Fruit fly (Drosophila melanogaster) whole organism, prepupa: ENCODE data around the gene Ucp4A.

Experiments used
- Blimp-1 ChIP-seq: fragments of 200-800 bp; sonication (Bioruptor generic); optimal IDR thresholded peaks from 3 replicates; lab custom pipeline; 2017; ENCODE audit warnings: missing biosample characterization, missing genetic modification characterization, mild to moderate bottlenecking, moderate library complexity, missing genetic modification reagents
- CG10631 ChIP-seq: fragments of 200-800 bp; sonication (Bioruptor generic); optimal IDR thresholded peaks from 2 replicates; lab custom pipeline; 2016; ENCODE audit warnings: missing biosample characterization, missing genetic modification characterization
- CG11294 ChIP-seq: fragments of 200-800 bp; sonication (Bioruptor generic); IDR thresholded peaks from 2 replicates; pipeline ENCODE4 v1.3.6; 2022; ENCODE audit warnings: missing biosample characterization, missing genetic modification characterization
- CG11762 ChIP-seq: fragments of 200-800 bp; sonication (Bioruptor generic); optimal IDR thresholded peaks from 3 replicates; lab custom pipeline; 2016; ENCODE audit warnings: missing biosample characterization, missing genetic modification characterization; ENCODE audit not compliant: insufficient read depth
- CG11902 ChIP-seq: fragments of 200-800 bp; sonication (Bioruptor generic); optimal IDR thresholded peaks from 3 replicates; lab custom pipeline; 2016; ENCODE audit warnings: missing biosample characterization, missing genetic modification characterization
- CG15336 ChIP-seq: fragments of 200-800 bp; sonication (Bioruptor generic); IDR thresholded peaks from 2 replicates; pipeline ENCODE4 v1.3.6; 2022; ENCODE audit warnings: missing biosample characterization, missing genetic modification characterization
- CG1621 ChIP-seq: fragments of 200-800 bp; sonication (Bioruptor generic); optimal IDR thresholded peaks from 3 replicates; lab custom pipeline; 2018; ENCODE audit warnings: missing biosample characterization, mild to moderate bottlenecking, missing genetic modification characterization
- CG31627 ChIP-seq: fragments of 200-800 bp; sonication (Bioruptor generic); optimal IDR thresholded peaks from 3 replicates; lab custom pipeline; 2016; ENCODE audit warnings: missing biosample characterization, missing genetic modification characterization
- CG32006 ChIP-seq: fragments of 200-800 bp; sonication (Bioruptor generic); optimal IDR thresholded peaks from 3 replicates; lab custom pipeline; 2017; ENCODE audit warnings: missing biosample characterization, mild to moderate bottlenecking, missing genetic modification characterization
- CG3919 ChIP-seq: fragments of 200-800 bp; sonication (Bioruptor generic); optimal IDR thresholded peaks from 3 replicates; lab custom pipeline; 2016; ENCODE audit warnings: missing biosample characterization, missing genetic modification characterization
- CG4318 ChIP-seq: fragments of 200-800 bp; sonication (Bioruptor generic); optimal IDR thresholded peaks from 3 replicates; lab custom pipeline; 2017; ENCODE audit warnings: missing biosample characterization, mild to moderate bottlenecking, missing genetic modification characterization
- CG6163 ChIP-seq: fragments of 200-800 bp; sonication (Bioruptor generic); IDR thresholded peaks from 3 replicates; pipeline ENCODE4 v1.3.6; 2022; ENCODE audit warnings: missing biosample characterization, missing genetic modification characterization
- CG6276 ChIP-seq: fragments of 200-800 bp; sonication (Bioruptor generic); optimal IDR thresholded peaks from 2 replicates; lab custom pipeline; 2017; ENCODE audit warnings: missing biosample characterization, mild to moderate bottlenecking, missing genetic modification characterization
- CG6808 ChIP-seq: fragments of 200-800 bp; sonication (Bioruptor generic); optimal IDR thresholded peaks from 3 replicates; lab custom pipeline; 2017; ENCODE audit warnings: missing biosample characterization, missing genetic modification characterization, mild to moderate bottlenecking, moderate library complexity, missing genetic modification reagents
- CG6854 ChIP-seq: fragments of 200-800 bp; sonication (Bioruptor generic); optimal IDR thresholded peaks from 2 replicates; lab custom pipeline; 2017; ENCODE audit warnings: missing biosample characterization, mild to moderate bottlenecking, missing genetic modification characterization
- CG7368 ChIP-seq: fragments of 200-800 bp; sonication (Bioruptor generic); optimal IDR thresholded peaks from 3 replicates; lab custom pipeline; 2016; ENCODE audit warnings: missing biosample characterization, missing genetic modification characterization
- CG8119 ChIP-seq: fragments of 200-800 bp; sonication (Bioruptor generic); IDR thresholded peaks from 3 replicates; pipeline ENCODE4 v1.3.6; 2022; ENCODE audit warnings: missing biosample characterization, missing genetic modification characterization
- CG8319 ChIP-seq: fragments of 200-800 bp; sonication (Bioruptor generic); optimal IDR thresholded peaks from 3 replicates; lab custom pipeline; 2016; ENCODE audit warnings: missing biosample characterization, missing genetic modification characterization
- CG9139 ChIP-seq: fragments of 200-800 bp; sonication (Bioruptor generic); optimal IDR thresholded peaks from 3 replicates; lab custom pipeline; 2017; ENCODE audit warnings: missing biosample characterization, mild to moderate bottlenecking, missing genetic modification characterization
- Eip75B ChIP-seq: fragments of 200-800 bp; sonication (Bioruptor generic); optimal IDR thresholded peaks from 3 replicates; lab custom pipeline; 2016; ENCODE audit warnings: missing biosample characterization, missing genetic modification characterization
- Ets21C ChIP-seq: fragments of 200-800 bp; sonication (Bioruptor generic); optimal IDR thresholded peaks from 3 replicates; lab custom pipeline; 2016; ENCODE audit warnings: missing biosample characterization, missing genetic modification characterization
- Ets96B ChIP-seq: fragments of 200-800 bp; optimal IDR thresholded peaks from 2 replicates; lab custom pipeline; 2019; ENCODE audit warnings: missing biosample characterization, mild to moderate bottlenecking, missing genetic modification characterization, moderate library complexity
- Gug ChIP-seq: fragments of 200-800 bp; sonication (Bioruptor generic); IDR thresholded peaks from 2 replicates; pipeline ENCODE4 v1.3.6; 2022; ENCODE audit warnings: missing biosample characterization, missing genetic modification characterization
- Hr38 ChIP-seq: sonication (Bioruptor generic); optimal IDR thresholded peaks from 2 replicates; lab custom pipeline; 2016; ENCODE audit warnings: missing biosample characterization, missing genetic modification characterization
- Hr39 ChIP-seq: fragments of 200-800 bp; sonication (Bioruptor generic); optimal IDR thresholded peaks from 2 replicates; lab custom pipeline; 2016; ENCODE audit warnings: missing biosample characterization, missing genetic modification characterization
- Hr4 ChIP-seq: fragments of 200-800 bp; sonication (Bioruptor generic); optimal IDR thresholded peaks from 3 replicates; lab custom pipeline; 2016; ENCODE audit warnings: missing biosample characterization, missing genetic modification characterization
- Lpt ChIP-seq: fragments of 200-800 bp; sonication (Bioruptor generic); optimal IDR thresholded peaks from 3 replicates; lab custom pipeline; 2016; ENCODE audit warnings: missing biosample characterization, missing genetic modification characterization
- Met ChIP-seq: fragments of 200-800 bp; sonication (Bioruptor generic); optimal IDR thresholded peaks from 3 replicates; lab custom pipeline; 2016; ENCODE audit warnings: missing biosample characterization, missing genetic modification characterization
- OdsH ChIP-seq: fragments of 200-800 bp; sonication (Bioruptor generic); optimal IDR thresholded peaks from 3 replicates; lab custom pipeline; 2016; ENCODE audit warnings: missing biosample characterization, missing genetic modification characterization
- Sox15 ChIP-seq: fragments of 200-800 bp; sonication (Bioruptor generic); optimal IDR thresholded peaks from 3 replicates; lab custom pipeline; 2016; ENCODE audit warnings: missing biosample characterization, missing genetic modification characterization
- achi ChIP-seq: fragments of 200-800 bp; sonication (Bioruptor generic); optimal IDR thresholded peaks from 3 replicates; lab custom pipeline; 2016; ENCODE audit warnings: missing biosample characterization, missing genetic modification characterization
- acj6 ChIP-seq: fragments of 200-800 bp; sonication (Bioruptor generic); optimal IDR thresholded peaks from 3 replicates; lab custom pipeline; 2016; ENCODE audit warnings: missing biosample characterization, missing genetic modification characterization
- cyc ChIP-seq: fragments of 200-800 bp; sonication (Bioruptor generic); optimal IDR thresholded peaks from 3 replicates; lab custom pipeline; 2016; ENCODE audit warnings: missing biosample characterization, missing genetic modification characterization
- dsx ChIP-seq: fragments of 200-800 bp; optimal IDR thresholded peaks from 3 replicates; lab custom pipeline; 2019; ENCODE audit warnings: missing biosample characterization, mild to moderate bottlenecking, missing genetic modification characterization, moderate library complexity; ENCODE audit not compliant: poor library complexity, severe bottlenecking
- eg ChIP-seq: fragments of 200-800 bp; sonication (Bioruptor generic); IDR thresholded peaks from 3 replicates; pipeline ENCODE4 v1.3.6; 2022; ENCODE audit warnings: missing biosample characterization, missing genetic modification characterization
- esn ChIP-seq: fragments of 200-800 bp; sonication (Bioruptor generic); optimal IDR thresholded peaks from 2 replicates; lab custom pipeline; 2016; ENCODE audit warnings: missing biosample characterization, mild to moderate bottlenecking, missing genetic modification characterization, moderate library complexity
- fd59A ChIP-seq: fragments of 200-800 bp; sonication (Bioruptor generic); optimal IDR thresholded peaks from 2 replicates; lab custom pipeline; 2017; ENCODE audit warnings: missing biosample characterization, mild to moderate bottlenecking, missing genetic modification characterization, missing genetic modification reagents
- fd85E ChIP-seq: fragments of 200-800 bp; sonication (Bioruptor generic); optimal IDR thresholded peaks from 3 replicates; lab custom pipeline; 2016; ENCODE audit warnings: missing biosample characterization, missing genetic modification characterization
- lz ChIP-seq: fragments of 200-800 bp; sonication (Bioruptor generic); optimal IDR thresholded peaks from 3 replicates; lab custom pipeline; 2016; ENCODE audit warnings: missing biosample characterization, missing genetic modification characterization
- net ChIP-seq: fragments of 200-800 bp; sonication (Bioruptor generic); optimal IDR thresholded peaks from 3 replicates; lab custom pipeline; 2016; ENCODE audit warnings: missing biosample characterization, missing genetic modification characterization
- pdm3 ChIP-seq: fragments of 200-800 bp; sonication (Bioruptor generic); optimal IDR thresholded peaks from 3 replicates; lab custom pipeline; 2016; ENCODE audit warnings: missing biosample characterization, missing genetic modification characterization
- salr ChIP-seq, 2 experiments: fragments of 200-800 bp; sonication (Bioruptor generic); optimal IDR thresholded peaks; 3 replicates each; lab custom pipeline; 2016 to 2018; ENCODE audit warnings: missing biosample characterization in 2 of 2, missing genetic modification characterization in 2 of 2, mild to moderate bottlenecking in 1 of 2
- spab ChIP-seq: fragments of 200-800 bp; sonication (Bioruptor generic); optimal IDR thresholded peaks from 2 replicates; lab custom pipeline; 2017; ENCODE audit warnings: missing biosample characterization, mild to moderate bottlenecking, missing genetic modification characterization, missing genetic modification reagents
- ss ChIP-seq, 2 experiments: fragments of 200-800 bp; sonication (Bioruptor generic); optimal IDR thresholded peaks; 2 replicates in 1 of 2; 3 replicates in 1 of 2; lab custom pipeline; 2017 to 2018; ENCODE audit warnings: mild to moderate bottlenecking in 2 of 2, missing biosample characterization in 2 of 2, missing genetic modification characterization in 2 of 2, moderate library complexity in 1 of 2
- svp ChIP-seq: fragments of 200-800 bp; sonication (Bioruptor generic); peaks from one replicate; lab custom pipeline; 2016; ENCODE audit warnings: missing biosample characterization, missing genetic modification characterization

The Ucp4A gene

dm6 chrX:17806973-17807372 is 37.8 kb upstream of the Ucp4A start (continued):
- TF ChIP-seq cyc (GFP tag; lab: Kevin White, UChicago) = peak; percentile 18
- TF ChIP-seq pdm3 = peak; percentile 2
- no peak for TF ChIP-seq CG1621 (tag; lab: Kevin White, UChicago)
- TF ChIP-seq CG7368 = no peak
- TF ChIP-seq CG11762 (GFP tag; lab: Kevin White, UChicago) = no peak
- TF ChIP-seq fd85E (GFP tag; lab: Kevin White, UChicago) = no peak
- no peak for TF ChIP-seq Ets21C (GFP tag; lab: Kevin White, UChicago)
- no peak for TF ChIP-seq Hr38 (GFP tag; lab: Kevin White, UChicago)
- no peak for TF ChIP-seq eg (GFP tag; lab: Robert Waterston, UW)
- TF ChIP-seq CG8119 (GFP tag; lab: Robert Waterston, UW) = 0 out of 3 replicates have a peak, but pooled peaks have one; percentile 27
- peak; percentile 23 for TF ChIP-seq CG9139 (GFP tag; lab: Kevin White, UChicago)

dm6 chrX:17812193-17812592 is 32.6 kb upstream of the Ucp4A start:
- TF ChIP-seq ss (GFP tag; optimal IDR thresholded peaks at IDR 0.05; lab: Kevin White, UChicago) (peak in 1 of 2 experiments; percentile 67), Gug (GFP tag; lab: Robert Waterston, UW) (no peak)

dm6 chrX:17814783-17815182 is 30.0 kb upstream of the Ucp4A start:
- peak; percentile 35 for TF ChIP-seq CG1621 (tag; lab: Kevin White, UChicago)
- TF ChIP-seq net (GFP tag; lab: Kevin White, UChicago) = no peak
- TF ChIP-seq Hr38 (GFP tag; lab: Kevin White, UChicago) = no peak
- TF ChIP-seq achi = peak; percentile 42
- peak; percentile 42 for TF ChIP-seq Eip75B
- peak; percentile 57 for TF ChIP-seq Ets96B
- TF ChIP-seq eg (GFP tag; lab: Robert Waterston, UW) = no peak
- peak; percentile 57; the same call in 2 of the 3 replicates for TF ChIP-seq CG6163 (GFP tag; lab: Robert Waterston, UW)
- peak; percentile 47 to 55 for TF ChIP-seq ss (GFP tag; optimal IDR thresholded peaks at IDR 0.05; lab: Kevin White, UChicago)
- TF ChIP-seq acj6 (GFP tag; lab: Kevin White, UChicago) = peak; percentile 34
- no peak for TF ChIP-seq Sox15 (GFP tag; lab: Kevin White, UChicago)
- no peak for TF ChIP-seq CG4318
- no peak for TF ChIP-seq CG11762 (GFP tag; lab: Kevin White, UChicago)
- peak; percentile 11 for TF ChIP-seq spab (GFP tag; lab: Kevin White, UChicago)
- no peak for TF ChIP-seq Lpt (GFP tag; lab: Kevin White, UChicago)
- TF ChIP-seq Gug (GFP tag; lab: Robert Waterston, UW) = no peak
- TF ChIP-seq CG7368 = no peak
- TF ChIP-seq CG8119 (GFP tag; lab: Robert Waterston, UW) = no peak
- TF ChIP-seq CG31627 (GFP tag; lab: Kevin White, UChicago) = peak; percentile 60
- peak; percentile 41 for TF ChIP-seq CG3919
- TF ChIP-seq CG6808 (GFP tag; lab: Kevin White, UChicago) = peak; percentile 30
- TF ChIP-seq CG11294 = no peak
- peak; percentile 72 for TF ChIP-seq Hr39
- no peak for TF ChIP-seq CG15336
- TF ChIP-seq fd85E (GFP tag; lab: Kevin White, UChicago) = no peak
- TF ChIP-seq pdm3 = peak; percentile 20
- TF ChIP-seq Met = peak; percentile 76
- no peak for TF ChIP-seq CG32006 (GFP tag; lab: Kevin White, UChicago)
- TF ChIP-seq lz (GFP tag; lab: Kevin White, UChicago) = peak; percentile 66
- TF ChIP-seq CG6854 = peak; percentile 21
- no peak for TF ChIP-seq CG11902 (GFP tag; lab: Kevin White, UChicago)
- peak; percentile 74 for TF ChIP-seq esn
- TF ChIP-seq svp (GFP tag; lab: Kevin White, UChicago) = peak; percentile 88
- TF ChIP-seq salr (GFP tag; optimal IDR thresholded peaks at IDR 0.05; lab: Kevin White, UChicago) = peak in 1 of 2 experiments; percentile 8
- TF ChIP-seq dsx (GFP tag; lab: Kevin White, UChicago) = peak; percentile 56
- peak; percentile 54 for TF ChIP-seq cyc (GFP tag; lab: Kevin White, UChicago)
- peak; percentile 34 for TF ChIP-seq fd59A (GFP tag; lab: Kevin White, UChicago)
- TF ChIP-seq CG10631 (GFP tag; lab: Kevin White, UChicago) = peak; percentile 23
- TF ChIP-seq Hr4 (GFP tag; lab: Kevin White, UChicago) = no peak
- TF ChIP-seq Blimp-1 (GFP tag; lab: Kevin White, UChicago) = peak; percentile 29
- TF ChIP-seq OdsH = peak; percentile 71
- TF ChIP-seq CG6276 = no peak
- TF ChIP-seq CG8319 (GFP tag; lab: Kevin White, UChicago) = no peak
- TF ChIP-seq Ets21C (GFP tag; lab: Kevin White, UChicago) = peak; percentile 50
- TF ChIP-seq CG9139 (GFP tag; lab: Kevin White, UChicago) = no peak
